Worm (Caenorhabditis elegans): ENCODE data around the gene cblc-1.

DNA sequence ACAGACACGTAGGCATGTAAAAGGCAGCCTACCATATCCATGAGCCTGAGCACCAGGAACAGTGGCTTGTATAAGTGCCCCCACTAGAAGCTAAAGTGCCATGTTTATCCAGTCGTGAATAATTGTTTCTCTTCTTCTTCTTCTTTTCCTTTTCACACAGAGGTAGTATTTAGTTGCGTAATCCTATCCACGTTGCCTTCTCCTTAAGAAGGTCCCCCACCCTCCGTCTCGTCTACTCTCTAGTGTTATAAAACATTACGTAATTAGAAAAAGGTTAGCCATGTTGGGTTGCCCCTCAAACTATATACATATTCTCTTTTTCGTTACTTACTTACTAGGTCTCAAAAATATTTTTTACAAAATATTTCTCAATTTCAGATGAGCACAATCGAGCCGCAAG is 45.7 kb upstream of the cblc-1 start:
- no peak for TF ChIP-seq nhr-77 (tag; optimal IDR thresholded peaks at IDR 0.05)
- no peak for TF ChIP-seq elt-1 (tag; optimal IDR thresholded peaks at IDR 0.05)
- no peak for TF ChIP-seq mdl-1 (tag; optimal IDR thresholded peaks at IDR 0.05)
- TF ChIP-seq nhr-12 (tag; optimal IDR thresholded peaks at IDR 0.05), result no peak
- TF ChIP-seq ztf-11 (tag; optimal IDR thresholded peaks at IDR 0.05), result no peak
- TF ChIP-seq fos-1 (tag; optimal IDR thresholded peaks at IDR 0.05), result no peak
- TF ChIP-seq jun-1 (tag; optimal IDR thresholded peaks at IDR 0.05), result no peak
- no peak for TF ChIP-seq aly-2 (tag; optimal IDR thresholded peaks at IDR 0.05)
- no peak for TF ChIP-seq fkh-10 (GFP tag; optimal IDR thresholded peaks at IDR 0.05)
- no peak for TF ChIP-seq nhr-76 (tag; optimal IDR thresholded peaks at IDR 0.05)
- TF ChIP-seq elt-3 (tag; optimal IDR thresholded peaks at IDR 0.05), result no peak

All from whole organism, L3 larva.